Fruit fly (Drosophila melanogaster) whole organism, prepupa: Measurements from ENCODE around the gene ich.

Experiments
- Blimp-1 ChIP-seq: fragments of 200-800 bp; sonication (Bioruptor generic); optimal IDR thresholded peaks from 3 replicates; lab custom pipeline; 2017; ENCODE audit warnings: missing biosample characterization, missing genetic modification characterization, mild to moderate bottlenecking, moderate library complexity, missing genetic modification reagents
- CG11294 ChIP-seq: fragments of 200-800 bp; sonication (Bioruptor generic); IDR thresholded peaks from 2 replicates; pipeline ENCODE4 v1.3.6; 2022; ENCODE audit warnings: missing biosample characterization, missing genetic modification characterization
- CG11762 ChIP-seq: fragments of 200-800 bp; sonication (Bioruptor generic); optimal IDR thresholded peaks from 3 replicates; lab custom pipeline; 2016; ENCODE audit warnings: missing biosample characterization, missing genetic modification characterization; ENCODE audit not compliant: insufficient read depth
- CG11902 ChIP-seq: fragments of 200-800 bp; sonication (Bioruptor generic); optimal IDR thresholded peaks from 3 replicates; lab custom pipeline; 2016; ENCODE audit warnings: missing biosample characterization, missing genetic modification characterization
- CG15336 ChIP-seq: fragments of 200-800 bp; sonication (Bioruptor generic); IDR thresholded peaks from 2 replicates; pipeline ENCODE4 v1.3.6; 2022; ENCODE audit warnings: missing biosample characterization, missing genetic modification characterization
- CG32006 ChIP-seq: fragments of 200-800 bp; sonication (Bioruptor generic); optimal IDR thresholded peaks from 3 replicates; lab custom pipeline; 2017; ENCODE audit warnings: missing biosample characterization, mild to moderate bottlenecking, missing genetic modification characterization
- CG34406 ChIP-seq: fragments of 200-800 bp; sonication (Bioruptor generic); optimal IDR thresholded peaks from 3 replicates; lab custom pipeline; 2016; ENCODE audit warnings: missing biosample characterization, missing genetic modification characterization
- CG3919 ChIP-seq: fragments of 200-800 bp; sonication (Bioruptor generic); optimal IDR thresholded peaks from 3 replicates; lab custom pipeline; 2016; ENCODE audit warnings: missing biosample characterization, missing genetic modification characterization
- CG4318 ChIP-seq: fragments of 200-800 bp; sonication (Bioruptor generic); optimal IDR thresholded peaks from 3 replicates; lab custom pipeline; 2017; ENCODE audit warnings: missing biosample characterization, mild to moderate bottlenecking, missing genetic modification characterization
- CG6163 ChIP-seq: fragments of 200-800 bp; sonication (Bioruptor generic); IDR thresholded peaks from 3 replicates; pipeline ENCODE4 v1.3.6; 2022; ENCODE audit warnings: missing biosample characterization, missing genetic modification characterization
- CG6276 ChIP-seq: fragments of 200-800 bp; sonication (Bioruptor generic); optimal IDR thresholded peaks from 2 replicates; lab custom pipeline; 2017; ENCODE audit warnings: missing biosample characterization, mild to moderate bottlenecking, missing genetic modification characterization
- CG6808 ChIP-seq: fragments of 200-800 bp; sonication (Bioruptor generic); optimal IDR thresholded peaks from 3 replicates; lab custom pipeline; 2017; ENCODE audit warnings: missing biosample characterization, missing genetic modification characterization, mild to moderate bottlenecking, moderate library complexity, missing genetic modification reagents
- CG8119 ChIP-seq: fragments of 200-800 bp; sonication (Bioruptor generic); IDR thresholded peaks from 3 replicates; pipeline ENCODE4 v1.3.6; 2022; ENCODE audit warnings: missing biosample characterization, missing genetic modification characterization
- Eip75B ChIP-seq: fragments of 200-800 bp; sonication (Bioruptor generic); optimal IDR thresholded peaks from 3 replicates; lab custom pipeline; 2016; ENCODE audit warnings: missing biosample characterization, missing genetic modification characterization
- Eip78C ChIP-seq: fragments of 200-800 bp; sonication (Bioruptor generic); peaks from one replicate; lab custom pipeline; 2016; ENCODE audit warnings: missing biosample characterization, missing genetic modification characterization
- Gug ChIP-seq: fragments of 200-800 bp; sonication (Bioruptor generic); IDR thresholded peaks from 2 replicates; pipeline ENCODE4 v1.3.6; 2022; ENCODE audit warnings: missing biosample characterization, missing genetic modification characterization
- Hr4 ChIP-seq: fragments of 200-800 bp; sonication (Bioruptor generic); optimal IDR thresholded peaks from 3 replicates; lab custom pipeline; 2016; ENCODE audit warnings: missing biosample characterization, missing genetic modification characterization
- Lpt ChIP-seq: fragments of 200-800 bp; sonication (Bioruptor generic); optimal IDR thresholded peaks from 3 replicates; lab custom pipeline; 2016; ENCODE audit warnings: missing biosample characterization, missing genetic modification characterization
- Met ChIP-seq: fragments of 200-800 bp; sonication (Bioruptor generic); optimal IDR thresholded peaks from 3 replicates; lab custom pipeline; 2016; ENCODE audit warnings: missing biosample characterization, missing genetic modification characterization
- OdsH ChIP-seq: fragments of 200-800 bp; sonication (Bioruptor generic); optimal IDR thresholded peaks from 3 replicates; lab custom pipeline; 2016; ENCODE audit warnings: missing biosample characterization, missing genetic modification characterization
- Smox ChIP-seq: fragments of 200-800 bp; sonication (Bioruptor generic); optimal IDR thresholded peaks from 3 replicates; lab custom pipeline; 2016; ENCODE audit warnings: missing biosample characterization, missing genetic modification characterization
- achi ChIP-seq: fragments of 200-800 bp; sonication (Bioruptor generic); optimal IDR thresholded peaks from 3 replicates; lab custom pipeline; 2016; ENCODE audit warnings: missing biosample characterization, missing genetic modification characterization
- acj6 ChIP-seq: fragments of 200-800 bp; sonication (Bioruptor generic); optimal IDR thresholded peaks from 3 replicates; lab custom pipeline; 2016; ENCODE audit warnings: missing biosample characterization, missing genetic modification characterization
- cyc ChIP-seq: fragments of 200-800 bp; sonication (Bioruptor generic); optimal IDR thresholded peaks from 3 replicates; lab custom pipeline; 2016; ENCODE audit warnings: missing biosample characterization, missing genetic modification characterization
- dac ChIP-seq: fragments of 200-800 bp; sonication (Bioruptor generic); optimal IDR thresholded peaks from 2 replicates; lab custom pipeline; 2017; ENCODE audit warnings: missing biosample characterization, mild to moderate bottlenecking, missing genetic modification characterization
- dsx ChIP-seq: fragments of 200-800 bp; optimal IDR thresholded peaks from 3 replicates; lab custom pipeline; 2019; ENCODE audit warnings: missing biosample characterization, mild to moderate bottlenecking, missing genetic modification characterization, moderate library complexity; ENCODE audit not compliant: poor library complexity, severe bottlenecking
- eg ChIP-seq: fragments of 200-800 bp; sonication (Bioruptor generic); IDR thresholded peaks from 3 replicates; pipeline ENCODE4 v1.3.6; 2022; ENCODE audit warnings: missing biosample characterization, missing genetic modification characterization
- esn ChIP-seq: fragments of 200-800 bp; sonication (Bioruptor generic); optimal IDR thresholded peaks from 2 replicates; lab custom pipeline; 2016; ENCODE audit warnings: missing biosample characterization, mild to moderate bottlenecking, missing genetic modification characterization, moderate library complexity
- fd85E ChIP-seq: fragments of 200-800 bp; sonication (Bioruptor generic); optimal IDR thresholded peaks from 3 replicates; lab custom pipeline; 2016; ENCODE audit warnings: missing biosample characterization, missing genetic modification characterization
- lz ChIP-seq: fragments of 200-800 bp; sonication (Bioruptor generic); optimal IDR thresholded peaks from 3 replicates; lab custom pipeline; 2016; ENCODE audit warnings: missing biosample characterization, missing genetic modification characterization
- pdm3 ChIP-seq: fragments of 200-800 bp; sonication (Bioruptor generic); optimal IDR thresholded peaks from 3 replicates; lab custom pipeline; 2016; ENCODE audit warnings: missing biosample characterization, missing genetic modification characterization
- salr ChIP-seq, 2 experiments: fragments of 200-800 bp; sonication (Bioruptor generic); optimal IDR thresholded peaks; 3 replicates each; lab custom pipeline; 2016 to 2018; ENCODE audit warnings: missing biosample characterization in 2 of 2, missing genetic modification characterization in 2 of 2, mild to moderate bottlenecking in 1 of 2
- svp ChIP-seq: fragments of 200-800 bp; sonication (Bioruptor generic); peaks from one replicate; lab custom pipeline; 2016; ENCODE audit warnings: missing biosample characterization, missing genetic modification characterization
- vri ChIP-seq: fragments of 200-800 bp; sonication (Bioruptor generic); optimal IDR thresholded peaks from 3 replicates; lab custom pipeline; 2016; ENCODE audit warnings: missing biosample characterization, mild to moderate bottlenecking, missing genetic modification characterization

Gene ich

dm6 chr3R:8968837-8969236, 6.0 kb upstream of the ich start (continued):
- TF ChIP-seq CG3919 (GFP tag; lab: Kevin White, UChicago): peak; percentile 60
- peak; percentile 67 for TF ChIP-seq pdm3 (GFP tag; lab: Kevin White, UChicago)
- TF ChIP-seq Blimp-1 (GFP tag; lab: Kevin White, UChicago): no peak
- TF ChIP-seq CG11294 (GFP tag; lab: Robert Waterston, UW): no peak
- no peak for TF ChIP-seq salr (GFP tag; optimal IDR thresholded peaks at IDR 0.05; lab: Kevin White, UChicago)
- peak; percentile 61 for TF ChIP-seq OdsH (GFP tag; lab: Kevin White, UChicago)
- TF ChIP-seq CG32006: peak; percentile 27
- TF ChIP-seq eg (GFP tag; lab: Robert Waterston, UW): no peak
- peak; percentile 52 for TF ChIP-seq achi (GFP tag; lab: Kevin White, UChicago)
- peak; percentile 78 for TF ChIP-seq Eip75B
- TF ChIP-seq CG11902 (GFP tag; lab: Kevin White, UChicago): peak; percentile 19
- peak; percentile 10 for TF ChIP-seq fd85E (GFP tag; lab: Kevin White, UChicago)
- no peak for TF ChIP-seq Lpt (GFP tag; lab: Kevin White, UChicago)
- TF ChIP-seq CG6276: no peak
- TF ChIP-seq Met (GFP tag; lab: Kevin White, UChicago): peak; percentile 87
- no peak for TF ChIP-seq Gug (GFP tag; lab: Robert Waterston, UW)

DNA sequence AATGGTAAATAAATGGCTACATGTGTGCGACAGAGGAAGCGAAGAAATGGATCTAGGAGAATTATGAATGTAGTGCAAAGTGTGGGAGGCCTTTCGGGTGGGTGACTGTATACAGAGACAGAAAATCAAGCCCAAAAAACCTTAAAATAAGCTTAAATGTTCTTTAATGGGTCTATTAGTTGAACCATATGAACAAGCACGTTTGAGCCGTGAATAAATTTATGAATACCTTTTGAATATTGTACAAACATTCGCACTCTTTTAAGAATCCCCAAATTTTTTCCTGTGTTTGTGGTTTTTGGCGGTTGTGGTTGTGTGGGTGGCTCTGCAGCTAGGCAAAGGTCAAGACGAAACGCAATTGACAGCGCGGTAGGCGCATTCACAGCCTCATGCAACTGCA, 3.8 kb upstream of the ich start:
- TF ChIP-seq salr (GFP tag; optimal IDR thresholded peaks at IDR 0.05; lab: Kevin White, UChicago) (peak in 1 of 2 experiments; percentile 10), CG32006 (peak; percentile 67), Hr4 (peak; percentile 2), svp (peak; percentile 45), eg (GFP tag; lab: Robert Waterston, UW) (peak; percentile 59), cyc (GFP tag; lab: Kevin White, UChicago) (no peak)

DNA sequence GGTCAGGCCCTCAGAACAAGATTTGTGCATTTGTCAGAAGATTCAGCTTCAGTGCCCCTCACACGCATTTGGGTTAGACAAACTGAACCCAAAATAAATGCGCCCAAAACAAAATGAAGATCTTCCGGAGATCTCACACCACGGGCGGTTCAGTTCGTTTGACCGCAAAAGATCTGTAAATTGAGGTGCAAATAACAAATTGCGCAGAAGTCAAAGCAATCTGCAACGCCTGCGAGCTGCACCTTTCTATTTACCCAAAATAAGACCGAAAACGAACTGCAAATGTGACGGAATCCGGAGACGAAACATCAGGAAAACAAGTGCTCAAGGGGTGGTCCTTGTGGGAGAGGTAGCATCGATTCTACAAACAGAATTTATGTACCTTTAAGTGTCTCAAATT, 2.7 kb upstream of the ich start:
- TF ChIP-seq eg (GFP tag; lab: Robert Waterston, UW) (no peak), CG11762 (GFP tag; lab: Kevin White, UChicago) (no peak)
- TF ChIP-seq, all 60 proteins: peak for 0

DNA sequence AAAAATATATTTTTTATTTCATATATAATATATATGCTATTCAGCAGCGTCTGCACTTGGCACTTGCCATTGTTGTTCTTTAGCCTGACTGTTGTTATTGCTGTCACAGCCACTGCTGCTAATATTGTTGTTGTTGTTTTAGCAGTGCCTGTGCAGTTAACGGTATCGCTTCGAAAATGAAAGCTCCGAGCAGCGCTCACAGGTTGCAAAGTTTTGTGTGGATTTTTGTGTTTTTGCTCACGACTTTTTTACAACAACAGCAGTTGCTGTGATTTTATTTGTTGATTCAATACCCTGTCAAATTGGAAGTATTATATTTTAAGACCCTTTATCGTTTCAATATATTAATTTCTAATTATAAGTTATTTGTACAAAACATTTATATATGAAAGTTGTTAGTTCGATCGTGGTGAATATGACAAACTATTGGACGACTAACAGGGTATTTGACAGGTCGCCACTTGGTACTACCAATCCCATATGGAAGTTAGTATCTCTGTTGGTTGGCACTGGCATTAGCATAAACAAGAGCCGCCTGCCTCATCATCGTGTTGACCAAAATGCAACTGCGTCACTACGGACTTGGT, 1.0 kb upstream of the ich start:
- TF ChIP-seq CG6276: peak; percentile 21
- peak; percentile 16 for TF ChIP-seq Eip78C (GFP tag; lab: Kevin White, UChicago)
- no peak for TF ChIP-seq CG6808 (GFP tag; lab: Kevin White, UChicago)
- TF ChIP-seq svp: peak; percentile 63
- peak; percentile 18 for TF ChIP-seq CG34406
- peak; percentile 42 for TF ChIP-seq Blimp-1 (GFP tag; lab: Kevin White, UChicago)
- TF ChIP-seq OdsH (GFP tag; lab: Kevin White, UChicago): peak; percentile 37
- TF ChIP-seq vri (GFP tag; lab: Kevin White, UChicago): no peak
- peak; percentile 75 for TF ChIP-seq eg (GFP tag; lab: Robert Waterston, UW)
- TF ChIP-seq CG8119 (GFP tag; lab: Robert Waterston, UW): peak; percentile 65; the same call in 1 of the 3 replicates
- no peak for TF ChIP-seq dsx
- TF ChIP-seq CG32006: peak; percentile 81
- peak; percentile 17 for TF ChIP-seq esn (GFP tag; lab: Kevin White, UChicago)
- no peak for TF ChIP-seq CG6163
- no peak for TF ChIP-seq lz (GFP tag; lab: Kevin White, UChicago)
- TF ChIP-seq acj6 (GFP tag; lab: Kevin White, UChicago): peak; percentile 8
- peak; percentile 62 for TF ChIP-seq CG15336
- TF ChIP-seq CG4318: peak; percentile 56
- peak; percentile 54 for TF ChIP-seq Hr4
- peak; percentile 29 for TF ChIP-seq dac
- no peak for TF ChIP-seq Met (GFP tag; lab: Kevin White, UChicago)
- TF ChIP-seq Smox (GFP tag; lab: Kevin White, UChicago): peak; percentile 4
- TF ChIP-seq, all 60 proteins: peak for 16
